Fruit fly (Drosophila melanogaster) whole organism, embryonic: Measurements from ENCODE around the gene mRpL39.

Experiments
- Aef1 ChIP-seq: fragments of 200-800 bp; sonication (Bioruptor generic); IDR thresholded peaks from 3 replicates; pipeline ENCODE4 v1.3.6; 2022; ENCODE audit warnings: missing biosample characterization, missing genetic modification characterization
- Atf6 ChIP-seq: fragments of 200-800 bp; sonication (Bioruptor generic); IDR thresholded peaks from 2 replicates; pipeline ENCODE4 v1.3.6; 2022; ENCODE audit warnings: missing biosample characterization, missing genetic modification characterization
- Awh ChIP-seq: fragments of 200-800 bp; sonication (Bioruptor generic); IDR thresholded peaks from 2 replicates; pipeline ENCODE4, ENCODE4 v1.3.6; 2022; ENCODE audit warnings: missing biosample characterization, missing genetic modification characterization
- B-H2 ChIP-seq: fragments of 200-800 bp; sonication (Bioruptor generic); optimal IDR thresholded peaks from 2 replicates; lab custom pipeline; 2018; ENCODE audit warnings: missing biosample characterization, mild to moderate bottlenecking, missing genetic modification characterization
- Bdp1 ChIP-seq: fragments of 200-800 bp; sonication (Bioruptor generic); optimal IDR thresholded peaks from 3 replicates; lab custom pipeline; 2016; ENCODE audit warnings: missing biosample characterization, missing genetic modification characterization
- CG10979 ChIP-seq: fragments of 200-800 bp; sonication (Bioruptor generic); optimal IDR thresholded peaks from 2 replicates; lab custom pipeline; 2018; ENCODE audit warnings: missing biosample characterization, mild to moderate bottlenecking, missing genetic modification characterization, moderate library complexity
- CG11398 ChIP-seq: fragments of 200-800 bp; sonication (Bioruptor generic); optimal IDR thresholded peaks from 2 replicates; lab custom pipeline; 2016; ENCODE audit warnings: missing biosample characterization, missing genetic modification characterization
- CG12236 ChIP-seq: fragments of 200-800 bp; sonication (Bioruptor generic); optimal IDR thresholded peaks from 2 replicates; lab custom pipeline; 2016; ENCODE audit warnings: missing biosample characterization, missing genetic modification characterization
- CG12942 ChIP-seq: fragments of 200-800 bp; sonication (Bioruptor generic); optimal IDR thresholded peaks from 3 replicates; lab custom pipeline; 2016; ENCODE audit warnings: missing biosample characterization, missing genetic modification characterization
- CG14667 ChIP-seq: fragments of 200-800 bp; sonication (Bioruptor generic); IDR thresholded peaks from 2 replicates; pipeline ENCODE4 v1.3.6; 2022; ENCODE audit warnings: missing biosample characterization, missing genetic modification characterization
- CG16813 ChIP-seq: fragments of 200-800 bp; sonication (Bioruptor generic); IDR thresholded peaks from 3 replicates; pipeline ENCODE4 v1.3.6; 2022; ENCODE audit warnings: missing biosample characterization, missing genetic modification characterization; ENCODE audit not compliant: partially characterized antibody
- CG17361 ChIP-seq: fragments of 200-800 bp; sonication (Bioruptor generic); IDR thresholded peaks from 3 replicates; pipeline ENCODE4 v1.3.6; 2022; ENCODE audit warnings: missing biosample characterization, missing genetic modification characterization
- CG17612 ChIP-seq: fragments of 200-800 bp; sonication (Bioruptor generic); IDR thresholded peaks from 2 replicates; pipeline ENCODE4 v1.3.6; 2022; ENCODE audit warnings: missing biosample characterization, missing genetic modification characterization
- CG18619 ChIP-seq: fragments of 200-800 bp; sonication (Bioruptor generic); optimal IDR thresholded peaks from 3 replicates; lab custom pipeline; 2017; ENCODE audit warnings: missing biosample characterization, mild to moderate bottlenecking, missing genetic modification characterization
- CG2116 ChIP-seq: fragments of 200-800 bp; sonication (Bioruptor generic); optimal IDR thresholded peaks from 3 replicates; lab custom pipeline; 2018; ENCODE audit warnings: missing biosample characterization, mild to moderate bottlenecking, missing genetic modification characterization
- CG2199 ChIP-seq: fragments of 200-800 bp; sonication (Bioruptor generic); IDR thresholded peaks from 3 replicates; pipeline ENCODE4 v1.3.6; 2022; ENCODE audit warnings: missing biosample characterization, missing genetic modification characterization
- CG2678 ChIP-seq: fragments of 200-800 bp; sonication (Bioruptor generic); optimal IDR thresholded peaks from 3 replicates; lab custom pipeline; 2019; ENCODE audit warnings: missing biosample characterization, mild to moderate bottlenecking, missing genetic modification characterization, moderate library complexity
- CG31388 ChIP-seq: fragments of 200-800 bp; sonication (Bioruptor generic); optimal IDR thresholded peaks from 2 replicates; lab custom pipeline; 2016; ENCODE audit warnings: missing biosample characterization, missing genetic modification characterization
- CG4854 ChIP-seq: fragments of 200-800 bp; sonication (Bioruptor generic); optimal IDR thresholded peaks from 2 replicates; lab custom pipeline; 2016; ENCODE audit warnings: missing biosample characterization, missing genetic modification characterization, inconsistent platforms
- CG5953 ChIP-seq: fragments of 200-800 bp; sonication (Bioruptor generic); IDR thresholded peaks from 2 replicates; pipeline ENCODE4 v1.3.6; 2022; ENCODE audit warnings: missing biosample characterization, missing genetic modification characterization
- CG6254 ChIP-seq: fragments of 200-800 bp; sonication (Bioruptor generic); optimal IDR thresholded peaks from 3 replicates; lab custom pipeline; 2017; ENCODE audit warnings: mild to moderate bottlenecking, missing biosample characterization, missing genetic modification reagents, missing genetic modification characterization
- CG6765 ChIP-seq: fragments of 200-800 bp; sonication (Bioruptor generic); optimal IDR thresholded peaks from 3 replicates; lab custom pipeline; 2017; ENCODE audit warnings: missing biosample characterization, mild to moderate bottlenecking, missing genetic modification characterization
- CG9609 ChIP-seq: fragments of 200-800 bp; sonication (Bioruptor generic); optimal IDR thresholded peaks from 3 replicates; lab custom pipeline; 2016; ENCODE audit warnings: missing biosample characterization, missing genetic modification characterization
- CHES-1-like ChIP-seq: fragments of 200-800 bp; sonication (Bioruptor generic); optimal IDR thresholded peaks from 2 replicates; lab custom pipeline; 2016; ENCODE audit warnings: missing biosample characterization, missing genetic modification characterization
- Dek ChIP-seq: fragments of 200-800 bp; sonication (Bioruptor generic); optimal IDR thresholded peaks from 3 replicates; lab custom pipeline; 2019; ENCODE audit warnings: missing biosample characterization, mild to moderate bottlenecking, missing genetic modification characterization, moderate library complexity
- Dll ChIP-seq: fragments of 200-800 bp; sonication (Bioruptor generic); IDR thresholded peaks from 4 replicates; pipeline ENCODE4 v1.3.6; 2022; ENCODE audit warnings: missing biosample characterization, missing genetic modification characterization; ENCODE audit not compliant: partially characterized antibody
- Elba2 ChIP-seq: fragments of 200-800 bp; sonication (Bioruptor generic); optimal IDR thresholded peaks from 3 replicates; lab custom pipeline; 2016; ENCODE audit warnings: missing biosample characterization, missing genetic modification characterization
- Ets97D ChIP-seq: fragments of 200-800 bp; sonication (Bioruptor generic); optimal IDR thresholded peaks from 3 replicates; lab custom pipeline; 2016; ENCODE audit warnings: missing biosample characterization, missing genetic modification characterization
- GATAe ChIP-seq: fragments of 200-800 bp; sonication (Bioruptor generic); conservative IDR thresholded peaks from 2 replicates; pipeline ENCODE4 v1.3.6; 2022; ENCODE audit warnings: missing biosample characterization, missing genetic modification characterization
- Hand ChIP-seq: fragments of 200-800 bp; sonication (Bioruptor generic); optimal IDR thresholded peaks from 2 replicates; lab custom pipeline; 2017; ENCODE audit warnings: mild to moderate bottlenecking, missing biosample characterization, missing genetic modification reagents, missing genetic modification characterization
- Hsf ChIP-seq: fragments of 200-800 bp; sonication (Bioruptor generic); optimal IDR thresholded peaks from 3 replicates; lab custom pipeline; 2016; ENCODE audit warnings: missing biosample characterization, missing genetic modification characterization
- MESR4 ChIP-seq: fragments of 200-800 bp; sonication (Bioruptor generic); optimal IDR thresholded peaks from 2 replicates; lab custom pipeline; 2018; ENCODE audit warnings: missing biosample characterization, mild to moderate bottlenecking, missing genetic modification characterization, moderate library complexity
- Nf-YA ChIP-seq: fragments of 200-800 bp; sonication (Bioruptor generic); IDR thresholded peaks from 2 replicates; pipeline ENCODE4 v1.3.6; 2022; ENCODE audit warnings: missing biosample characterization, missing genetic modification characterization
- Ptx1 ChIP-seq: fragments of 200-800 bp; sonication (Bioruptor generic); IDR thresholded peaks from 2 replicates; pipeline ENCODE4 v1.3.6; 2022; ENCODE audit warnings: missing biosample characterization, missing genetic modification characterization
- Six4 ChIP-seq: fragments of 200-800 bp; sonication (Bioruptor generic); optimal IDR thresholded peaks from 2 replicates; lab custom pipeline; 2016; ENCODE audit warnings: missing biosample characterization, missing genetic modification characterization
- Taf1 ChIP-seq: fragments of 200-800 bp; sonication (Bioruptor generic); IDR thresholded peaks from 2 replicates; pipeline ENCODE4 v1.3.6; 2022; ENCODE audit warnings: missing biosample characterization, missing genetic modification characterization
- ap ChIP-seq: fragments of 200-800 bp; sonication (Bioruptor generic); IDR thresholded peaks from 2 replicates; pipeline ENCODE4 v1.3.6; 2022; ENCODE audit warnings: missing biosample characterization, missing genetic modification characterization
- disco-r ChIP-seq: fragments of 200-800 bp; sonication (Bioruptor generic); optimal IDR thresholded peaks from 2 replicates; lab custom pipeline; 2016; ENCODE audit warnings: missing biosample characterization, missing genetic modification characterization
- hbn ChIP-seq: fragments of 200-800 bp; sonication (Bioruptor generic); IDR thresholded peaks from 2 replicates; pipeline ENCODE4 v1.3.6; 2022; ENCODE audit warnings: missing biosample characterization, missing genetic modification characterization; ENCODE audit not compliant: partially characterized antibody
- luna ChIP-seq: fragments of 200-800 bp; sonication (Bioruptor generic); optimal IDR thresholded peaks from 2 replicates; lab custom pipeline; 2016; ENCODE audit warnings: missing biosample characterization, missing genetic modification characterization
- nmo ChIP-seq: fragments of 200-800 bp; sonication (Bioruptor generic); optimal IDR thresholded peaks from 2 replicates; lab custom pipeline; 2018; ENCODE audit warnings: missing biosample characterization, mild to moderate bottlenecking, missing genetic modification characterization, moderate library complexity
- sima ChIP-seq: fragments of 200-800 bp; sonication (Bioruptor generic); optimal IDR thresholded peaks from 2 replicates; lab custom pipeline; 2016; ENCODE audit warnings: missing biosample characterization, missing genetic modification characterization
- sr ChIP-seq: fragments of 200-800 bp; sonication (Bioruptor generic); IDR thresholded peaks from 3 replicates; pipeline ENCODE4 v1.3.6; 2022; ENCODE audit warnings: missing biosample characterization, missing genetic modification characterization
- stc ChIP-seq: fragments of 200-800 bp; sonication (Bioruptor generic); IDR thresholded peaks from 2 replicates; pipeline ENCODE4 v1.3.6; 2022; ENCODE audit warnings: missing biosample characterization, missing genetic modification characterization
- ttk ChIP-seq: fragments of 200-800 bp; sonication (Bioruptor generic); IDR thresholded peaks from 2 replicates; pipeline ENCODE4 v2.1.2; 2022; ENCODE audit warnings: missing biosample characterization, missing genetic modification characterization
- tup ChIP-seq: fragments of 200-800 bp; sonication (Bioruptor generic); optimal IDR thresholded peaks from 2 replicates; lab custom pipeline; 2016; ENCODE audit warnings: missing biosample characterization, mild to moderate bottlenecking, missing genetic modification characterization, moderate library complexity
- unpg ChIP-seq: fragments of 200-800 bp; sonication (Bioruptor generic); optimal IDR thresholded peaks from 3 replicates; lab custom pipeline; 2018; ENCODE audit warnings: missing biosample characterization, mild to moderate bottlenecking, missing genetic modification characterization, moderate library complexity
- vnd ChIP-seq: fragments of 200-800 bp; sonication (Bioruptor generic); IDR thresholded peaks from 3 replicates; pipeline ENCODE4 v1.3.6; 2022; ENCODE audit warnings: missing biosample characterization, missing genetic modification characterization; ENCODE audit not compliant: partially characterized antibody
- zen2 ChIP-seq: fragments of 200-800 bp; sonication (Bioruptor generic); IDR thresholded peaks from 3 replicates; pipeline ENCODE4 v1.3.6; 2022; ENCODE audit warnings: missing biosample characterization, missing genetic modification characterization; ENCODE audit not compliant: partially characterized antibody
- zfh2 ChIP-seq: fragments of 200-800 bp; sonication (Bioruptor generic); optimal IDR thresholded peaks from 2 replicates; lab custom pipeline; 2016; ENCODE audit warnings: missing biosample characterization, missing genetic modification characterization

Gene mRpL39

DNA sequence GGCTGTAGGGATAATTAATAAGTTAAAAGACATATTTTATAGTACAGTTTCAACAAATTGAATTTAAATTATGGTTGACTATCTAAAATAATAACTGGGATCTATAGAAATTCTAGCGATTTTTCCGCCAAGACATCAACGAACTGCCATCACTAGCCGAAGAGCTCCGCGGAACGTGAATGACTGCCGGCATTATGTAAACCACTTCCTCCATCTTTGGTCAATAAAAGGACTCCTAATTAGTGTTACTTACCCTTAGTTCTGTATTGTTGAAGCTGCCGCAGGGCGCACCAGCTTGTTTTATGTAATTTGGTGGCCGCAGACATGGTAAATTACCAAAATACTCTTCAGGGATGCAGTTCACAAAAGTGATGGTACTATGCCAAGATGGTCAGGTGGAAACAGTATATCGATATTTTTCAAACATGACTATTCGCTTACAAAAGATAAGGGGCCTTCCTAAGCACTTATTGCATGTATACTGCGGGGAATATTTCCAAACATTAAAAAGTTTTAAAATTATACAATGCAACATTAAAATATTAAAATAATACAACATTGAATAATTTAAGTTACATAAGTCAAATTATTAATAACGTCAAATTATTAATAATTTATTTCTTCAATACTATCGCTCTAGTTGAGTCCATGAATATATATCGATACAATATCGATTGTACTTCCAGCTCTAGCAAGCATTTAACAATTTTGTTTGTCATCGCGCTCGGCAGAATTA, at the start of gene mRpL39, which contains the start of gene Prosbeta2 (continued):
- peak; percentile 94 for TF ChIP-seq CG16813 (GFP tag; lab: Robert Waterston, UW)
- peak; percentile 77; the same call in 2 of the 3 replicates for TF ChIP-seq zen2 (GFP tag; lab: Robert Waterston, UW)
- TF ChIP-seq CG11398, result no peak
- TF ChIP-seq CG2116 (GFP tag; lab: Kevin White, UChicago), result peak; percentile 46
- peak; percentile 24 for TF ChIP-seq Dek
- peak; percentile 33 for TF ChIP-seq MESR4
- peak; percentile 92 for TF ChIP-seq hbn (GFP tag; lab: Robert Waterston, UW)
- 0 out of 2 replicates have a peak, but pooled peaks have one; percentile 56 for TF ChIP-seq Awh
- peak; percentile 98 for TF ChIP-seq vnd
- TF ChIP-seq CG17612 (GFP tag; lab: Robert Waterston, UW), result no peak
- no peak for TF ChIP-seq CG5953
- TF ChIP-seq Taf1 (GFP tag; lab: Robert Waterston, UW), result no peak
- TF ChIP-seq CG12942, result no peak
- TF ChIP-seq Hand, result no peak
- TF ChIP-seq Nf-YA, result no peak
- peak; percentile 54 for TF ChIP-seq Atf6 (GFP tag; lab: Robert Waterston, UW)
- TF ChIP-seq sr, result no peak
- TF ChIP-seq CG6765 (GFP tag; lab: Kevin White, UChicago), result no peak
- TF ChIP-seq CG18619, result no peak
- TF ChIP-seq Bdp1 (GFP tag; lab: Kevin White, UChicago), result no peak
- TF ChIP-seq Elba2 (GFP tag; lab: Kevin White, UChicago), result no peak
- no peak for TF ChIP-seq CG12236 (GFP tag; lab: Kevin White, UChicago)
- TF ChIP-seq Ets97D, result no peak
- TF ChIP-seq GATAe (GFP tag; lab: Robert Waterston, UW), result no peak
- no peak for TF ChIP-seq CG10979 (tag; lab: Kevin White, UChicago)
- TF ChIP-seq Dll, result peak; percentile 99
- no peak for TF ChIP-seq B-H2 (GFP tag; lab: Kevin White, UChicago)
- TF ChIP-seq CG14667, result peak; percentile 61
- TF ChIP-seq stc (GFP tag; lab: Robert Waterston, UW), result peak; percentile 62
- TF ChIP-seq CHES-1-like, result no peak
- TF ChIP-seq CG2199 (GFP tag; lab: Robert Waterston, UW), result no peak
- TF ChIP-seq CG31388 (GFP tag; lab: Kevin White, UChicago), result peak; percentile 14
- no peak for TF ChIP-seq sima (GFP tag; lab: Kevin White, UChicago)
- no peak for TF ChIP-seq Hsf (GFP tag; lab: Kevin White, UChicago)
- no peak for TF ChIP-seq ap (GFP tag; lab: Robert Waterston, UW)
- TF ChIP-seq Aef1 (GFP tag; lab: Robert Waterston, UW), result peak; percentile 62
- no peak for TF ChIP-seq CG6254 (GFP tag; lab: Kevin White, UChicago)
- peak; percentile 87 for TF ChIP-seq CG17361 (GFP tag; lab: Robert Waterston, UW)
- no peak for TF ChIP-seq CG2678
- no peak for TF ChIP-seq disco-r (GFP tag; lab: Kevin White, UChicago)
- TF ChIP-seq nmo (GFP tag; lab: Kevin White, UChicago), result no peak
- no peak for TF ChIP-seq luna (GFP tag; lab: Kevin White, UChicago)
- TF ChIP-seq CG9609, result no peak
- TF ChIP-seq tup, result no peak
- TF ChIP-seq Six4 (GFP tag; lab: Kevin White, UChicago), result peak; percentile 60
- no peak for TF ChIP-seq CG4854 (GFP tag; lab: Kevin White, UChicago)
- peak; percentile 53 for TF ChIP-seq unpg
- TF ChIP-seq ttk (GFP tag; lab: Robert Waterston, UW), result peak; percentile 30; the same call in 1 of the 2 replicates
- TF ChIP-seq zfh2 (GFP tag; lab: Kevin White, UChicago), result no peak
- peak; percentile 81 for TF ChIP-seq Ptx1 (GFP tag; lab: Robert Waterston, UW)
